Fruit fly (Drosophila melanogaster): ENCODE measurements around the gene CG43739.

dm6 chr2L:20934013-20934412 lies 15.3 kb upstream of the CG43739 start, which contains the start of gene CG9270:
- TF ChIP-seq wor (GFP tag; IDR thresholded peaks at IDR 0.05), result no peak
- no peak for TF ChIP-seq CG13424 (tag; optimal IDR thresholded peaks at IDR 0.05)
- no peak for TF ChIP-seq chif (GFP tag; optimal IDR thresholded peaks at IDR 0.05)
- TF ChIP-seq Atf3 (GFP tag; optimal IDR thresholded peaks at IDR 0.05), result no peak
- TF ChIP-seq ash1 (GFP tag; optimal IDR thresholded peaks at IDR 0.05), result no peak
- no peak for TF ChIP-seq fru (optimal IDR thresholded peaks at IDR 0.05)
- no peak for TF ChIP-seq fd64A (GFP tag; optimal IDR thresholded peaks at IDR 0.05)
- no peak for TF ChIP-seq CG16779 (GFP tag; IDR thresholded peaks at IDR 0.05)
